Worm (Caenorhabditis elegans): ENCODE results near the gene nstp-3.

The nstp-3 gene

DNA sequence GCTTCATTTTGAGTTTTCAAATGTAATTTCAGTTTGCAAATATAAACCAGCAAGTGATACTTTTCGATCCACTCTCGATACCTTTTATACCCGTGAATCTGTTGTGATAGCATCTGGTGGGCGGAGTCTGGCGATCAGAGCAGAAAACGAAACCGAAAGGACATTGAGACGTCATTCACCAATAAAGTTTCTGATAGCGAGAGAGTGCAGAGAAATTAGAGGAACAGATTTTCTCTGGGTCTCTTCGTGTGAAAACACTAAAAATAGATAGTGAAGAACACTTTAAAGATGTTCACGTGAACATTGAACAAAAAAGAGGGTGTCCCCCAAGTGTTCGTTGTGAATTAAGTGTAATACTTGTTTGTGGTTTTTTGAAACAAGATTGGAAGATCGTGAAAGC, 34.2 kb downstream of the nstp-3 start, which contains the start of gene pgph-3:
pgph-3 (minus strand) TSS at position 60 of the 400 bp plus-strand sequence.
- TF ChIP-seq tab-1 (GFP tag; IDR thresholded peaks at IDR 0.05) (no peak), med-1 (GFP tag; optimal IDR thresholded peaks at IDR 0.05; ENCODE audit: insufficient read depth) (no peak), T22C8.4 (GFP tag; IDR thresholded peaks at IDR 0.05) (no peak), flt-1 (GFP tag; IDR thresholded peaks at IDR 0.05) (no peak), ref-1 (GFP tag; conservative IDR thresholded peaks at IDR 0.05) (no peak), ztf-23 (GFP tag; IDR thresholded peaks at IDR 0.05) (no peak), ztf-29 (GFP tag; IDR thresholded peaks at IDR 0.05) (no peak), klf-2 (GFP tag; conservative IDR thresholded peaks at IDR 0.05) (no peak), cog-1 (tag; optimal IDR thresholded peaks at IDR 0.05) (no peak)

DNA sequence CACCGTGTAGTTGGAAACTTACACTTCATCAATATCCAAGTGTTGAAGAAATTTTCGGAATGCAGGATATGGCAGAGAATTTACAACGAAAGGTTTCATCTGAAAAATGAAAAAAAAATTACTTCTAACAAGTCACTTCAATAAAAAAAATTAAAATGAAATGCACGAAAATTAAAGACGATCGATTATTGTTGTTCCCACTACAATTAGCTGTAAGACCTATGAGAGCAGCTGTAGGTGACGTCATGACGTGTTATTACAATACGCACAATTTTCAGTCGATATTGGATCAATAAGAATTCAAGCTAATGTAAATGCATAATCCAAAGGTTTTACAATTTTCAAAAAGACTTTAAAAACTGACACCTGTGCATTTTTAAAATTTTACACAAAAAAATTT, 37.9 kb downstream of the nstp-3 start, which contains the start of gene C53A3.1:
C53A3.1 (minus strand) TSS at position 101 of the 400 bp plus-strand sequence.
- TF ChIP-seq tab-1 (GFP tag; IDR thresholded peaks at IDR 0.05) = no peak
- no peak for TF ChIP-seq ref-1 (GFP tag; conservative IDR thresholded peaks at IDR 0.05)
- no peak for TF ChIP-seq med-1 (GFP tag; optimal IDR thresholded peaks at IDR 0.05; ENCODE audit: insufficient read depth)
- no peak for TF ChIP-seq klf-2 (GFP tag; conservative IDR thresholded peaks at IDR 0.05)
- no peak for TF ChIP-seq cog-1 (tag; optimal IDR thresholded peaks at IDR 0.05)
- TF ChIP-seq flt-1 (GFP tag; IDR thresholded peaks at IDR 0.05) = no peak
- no peak for TF ChIP-seq T22C8.4 (GFP tag; IDR thresholded peaks at IDR 0.05)
- TF ChIP-seq ztf-29 (GFP tag; IDR thresholded peaks at IDR 0.05) = no peak
- TF ChIP-seq ztf-23 (GFP tag; IDR thresholded peaks at IDR 0.05) = no peak

DNA sequence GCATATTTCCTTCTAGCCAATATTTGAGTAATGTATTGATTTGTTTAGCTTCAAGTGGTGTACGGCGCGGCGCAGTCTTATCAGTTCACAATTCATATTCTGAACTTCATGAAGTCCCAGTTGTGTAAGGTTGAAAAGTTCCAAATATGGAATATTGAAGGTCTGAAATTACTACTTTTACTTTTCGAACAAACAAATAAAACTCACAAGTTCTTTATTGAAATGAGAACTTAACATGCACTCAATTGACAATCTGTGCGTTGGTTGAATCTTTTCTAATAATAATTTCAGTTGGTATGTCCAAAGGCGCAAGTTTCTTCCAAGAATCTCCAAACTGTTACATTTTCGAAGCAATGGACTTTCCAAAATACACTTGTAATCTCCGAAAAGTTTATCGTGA, 39.3 kb downstream of the nstp-3 start, which contains the start of gene C53A3.4:
C53A3.4 (minus strand) TSS at position 101 of the 400 bp plus-strand sequence.
- no peak for TF ChIP-seq T22C8.4 (GFP tag; IDR thresholded peaks at IDR 0.05)
- no peak for TF ChIP-seq ref-1 (GFP tag; conservative IDR thresholded peaks at IDR 0.05)
- TF ChIP-seq flt-1 (GFP tag; IDR thresholded peaks at IDR 0.05) = no peak
- TF ChIP-seq cog-1 (tag; optimal IDR thresholded peaks at IDR 0.05) = no peak
- TF ChIP-seq tab-1 (GFP tag; IDR thresholded peaks at IDR 0.05) = no peak
- no peak for TF ChIP-seq ztf-29 (GFP tag; IDR thresholded peaks at IDR 0.05)
- TF ChIP-seq ztf-23 (GFP tag; IDR thresholded peaks at IDR 0.05) = no peak
- no peak for TF ChIP-seq klf-2 (GFP tag; conservative IDR thresholded peaks at IDR 0.05)
- TF ChIP-seq med-1 (GFP tag; optimal IDR thresholded peaks at IDR 0.05; ENCODE audit: insufficient read depth) = no peak

DNA sequence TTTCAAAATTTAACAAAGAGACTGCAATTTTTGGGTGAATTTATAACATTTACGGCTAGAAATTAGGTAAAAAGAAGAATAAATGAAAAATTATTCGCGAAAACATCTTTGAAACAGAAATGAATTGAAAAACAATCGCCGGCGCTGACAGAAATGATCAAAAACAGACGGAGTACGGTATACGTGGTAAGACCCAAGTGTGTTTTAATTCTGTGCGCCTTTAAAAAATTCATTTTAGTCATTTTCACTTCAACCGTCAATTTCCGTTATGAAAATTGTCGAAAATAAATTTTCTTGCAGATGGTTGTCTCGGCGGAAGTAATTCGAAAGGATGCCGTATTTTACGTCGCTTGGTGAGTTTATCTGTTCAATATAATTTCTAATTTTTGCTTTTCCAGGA, 41.8 kb downstream of the nstp-3 start, which contains the start of gene C53A3.3:
C53A3.3 (plus strand) TSS at position 301 of the 400 bp plus-strand sequence.
- TF ChIP-seq tab-1 (GFP tag; IDR thresholded peaks at IDR 0.05) = no peak
- TF ChIP-seq flt-1 (GFP tag; IDR thresholded peaks at IDR 0.05) = no peak
- TF ChIP-seq cog-1 (tag; optimal IDR thresholded peaks at IDR 0.05) = no peak
- no peak for TF ChIP-seq klf-2 (GFP tag; conservative IDR thresholded peaks at IDR 0.05)
- no peak for TF ChIP-seq T22C8.4 (GFP tag; IDR thresholded peaks at IDR 0.05)
- no peak for TF ChIP-seq ref-1 (GFP tag; conservative IDR thresholded peaks at IDR 0.05)
- TF ChIP-seq ztf-29 (GFP tag; IDR thresholded peaks at IDR 0.05) = no peak
- no peak for TF ChIP-seq med-1 (GFP tag; optimal IDR thresholded peaks at IDR 0.05; ENCODE audit: insufficient read depth)
- no peak for TF ChIP-seq ztf-23 (GFP tag; IDR thresholded peaks at IDR 0.05)

DNA sequence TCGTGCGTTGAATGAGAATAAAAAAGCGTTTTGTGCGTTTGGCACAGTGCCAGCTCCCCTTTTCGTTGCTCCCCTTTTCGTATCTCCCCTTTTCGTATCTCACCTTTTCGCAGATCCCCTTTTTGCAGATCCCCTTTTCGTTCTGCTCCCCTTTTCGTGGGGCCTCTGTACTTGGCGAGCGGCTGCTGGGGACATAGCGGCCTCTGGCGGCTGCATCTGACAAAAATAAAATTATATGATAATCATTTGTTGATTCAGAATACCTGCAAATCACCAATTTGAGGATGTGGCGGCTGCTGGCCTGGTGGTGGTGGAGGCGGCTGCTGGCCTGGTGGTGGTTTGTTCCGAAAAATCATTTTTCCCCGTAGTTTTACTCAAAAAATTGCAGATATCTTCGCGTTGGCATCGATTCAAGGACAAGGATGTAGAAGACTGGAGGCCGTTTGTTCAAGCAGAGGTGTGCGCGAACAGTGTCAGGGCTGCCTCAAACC, 42.8 kb downstream of the nstp-3 start, which contains the start of gene K09H11.11:
K09H11.11 (minus strand) TSS at position 51 of the 491 bp plus-strand sequence.
- peak; percentile 42; the same call in 1 of the 2 replicates for TF ChIP-seq ref-1 (GFP tag; conservative IDR thresholded peaks at IDR 0.05)

DNA sequence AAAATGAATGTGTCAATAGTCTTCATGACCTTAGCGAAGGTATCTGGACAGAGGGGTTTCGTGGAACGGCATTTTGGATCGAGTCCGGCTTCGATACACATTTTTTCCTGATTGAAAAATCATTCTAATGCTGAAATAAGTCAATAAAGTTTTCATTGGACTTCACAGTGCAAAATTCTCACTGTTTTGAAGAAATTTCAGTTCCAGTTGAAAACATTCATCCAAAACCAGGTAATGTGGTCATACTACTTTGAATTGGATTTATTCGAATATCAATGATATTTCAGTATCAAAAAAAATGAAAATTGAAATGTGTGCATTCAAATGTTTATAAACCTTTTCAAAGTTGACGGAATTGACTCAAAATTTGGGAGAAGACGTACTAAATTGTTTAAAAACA, 44.6 kb downstream of the nstp-3 start, which contains the start of gene pgph-1:
pgph-1 (minus strand) TSS at position 101 of the 400 bp plus-strand sequence.
- TF ChIP-seq klf-2 (GFP tag; conservative IDR thresholded peaks at IDR 0.05) (no peak), ref-1 (GFP tag; conservative IDR thresholded peaks at IDR 0.05) (no peak), ztf-23 (GFP tag; IDR thresholded peaks at IDR 0.05) (no peak), T22C8.4 (GFP tag; IDR thresholded peaks at IDR 0.05) (no peak), tab-1 (GFP tag; IDR thresholded peaks at IDR 0.05) (no peak), med-1 (GFP tag; optimal IDR thresholded peaks at IDR 0.05; ENCODE audit: insufficient read depth) (no peak), cog-1 (tag; optimal IDR thresholded peaks at IDR 0.05) (no peak), ztf-29 (GFP tag; IDR thresholded peaks at IDR 0.05) (no peak), flt-1 (GFP tag; IDR thresholded peaks at IDR 0.05) (no peak)

- TF ChIP-seq cog-1 (tag; optimal IDR thresholded peaks at IDR 0.05) (no peak), med-1 (GFP tag; optimal IDR thresholded peaks at IDR 0.05; ENCODE audit: insufficient read depth) (no peak), ztf-29 (GFP tag; IDR thresholded peaks at IDR 0.05) (no peak), T22C8.4 (GFP tag; IDR thresholded peaks at IDR 0.05) (no peak), klf-2 (GFP tag; conservative IDR thresholded peaks at IDR 0.05) (no peak), tab-1 (GFP tag; IDR thresholded peaks at IDR 0.05) (no peak), ref-1 (GFP tag; conservative IDR thresholded peaks at IDR 0.05) (no peak), flt-1 (GFP tag; IDR thresholded peaks at IDR 0.05) (no peak), ztf-23 (GFP tag; IDR thresholded peaks at IDR 0.05) (no peak)
Observed at ce11 chrV:5747519-5747918, 50.5 kb downstream of the nstp-3 start, which contains the start of gene acds-10. TSS of gene acds-10 (plus strand) at chrV:5747819.

DNA sequence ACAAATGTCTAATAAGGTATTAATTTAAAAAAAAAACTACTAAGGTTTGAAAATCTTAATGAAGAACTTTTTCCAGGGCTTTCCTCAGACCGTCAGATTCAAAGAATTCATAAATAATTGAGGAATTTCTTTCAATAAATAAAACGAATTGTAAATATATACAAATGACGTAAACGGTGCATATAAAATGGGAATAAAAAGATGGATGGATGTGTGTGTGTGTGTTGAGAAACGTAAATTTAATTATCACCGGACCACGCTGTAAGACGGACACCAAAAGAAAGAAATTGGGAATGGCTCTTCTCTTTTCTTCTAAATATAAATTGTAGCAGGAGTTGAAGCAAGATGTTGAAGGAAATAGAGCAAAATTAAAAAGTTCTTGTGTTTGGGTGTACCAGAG, 51.8 kb downstream of the nstp-3 start:
- TF ChIP-seq ref-1 (GFP tag; conservative IDR thresholded peaks at IDR 0.05) (no peak), med-1 (GFP tag; optimal IDR thresholded peaks at IDR 0.05; ENCODE audit: insufficient read depth) (no peak)

Data from whole organism, midembryonic.